Fruit fly (Drosophila melanogaster) Kc167 (cell line): Measurements from ENCODE around the gene CG3726.

Experiments
- Myc ChIP-seq: fragments of >200 bp; optimal IDR thresholded peaks from 2 replicates; lab custom pipeline; 2017; ENCODE audit warnings: missing external identifiers
- Sin3A ChIP-seq: fragments of >200 bp; optimal IDR thresholded peaks from 2 replicates; lab custom pipeline; 2018; ENCODE audit warnings: missing external identifiers
- h ChIP-seq: fragments of >200 bp; optimal IDR thresholded peaks from 3 replicates; lab custom pipeline; 2018; ENCODE audit warnings: missing external identifiers

- TF ChIP-seq h (lab: Kevin White, UChicago): no peak
- no peak for TF ChIP-seq Sin3A (lab: Kevin White, UChicago)
- TF ChIP-seq Myc: no peak
These were observed 31.4 kb upstream of the CG3726 start for dm6 chrX:5885521-5885920.
